Fruit fly (Drosophila melanogaster) whole organism, embryonic: ENCODE measurements around the gene pnt.

Experiments used
- Asciz ChIP-seq: fragments of 200-800 bp; sonication (Bioruptor generic); optimal IDR thresholded peaks from 2 replicates; lab custom pipeline; 2017; ENCODE audit warnings: missing biosample characterization, mild to moderate bottlenecking, missing genetic modification characterization, missing genetic modification reagents
- CG11085 ChIP-seq: fragments of 200-800 bp; sonication (Bioruptor generic); IDR thresholded peaks from 2 replicates; pipeline ENCODE4 v1.3.6; 2022; ENCODE audit warnings: missing biosample characterization, missing genetic modification characterization
- CG11398 ChIP-seq: fragments of 200-800 bp; sonication (Bioruptor generic); optimal IDR thresholded peaks from 2 replicates; lab custom pipeline; 2016; ENCODE audit warnings: missing biosample characterization, missing genetic modification characterization
- CG11504 ChIP-seq: fragments of 200-800 bp; sonication (Bioruptor generic); optimal IDR thresholded peaks from 3 replicates; lab custom pipeline; 2019; ENCODE audit warnings: missing biosample characterization, mild to moderate bottlenecking, missing genetic modification characterization, moderate library complexity
- CG12299 ChIP-seq: fragments of 200-800 bp; sonication (Bioruptor generic); optimal IDR thresholded peaks from 2 replicates; lab custom pipeline; 2018; ENCODE audit warnings: missing biosample characterization, mild to moderate bottlenecking, missing genetic modification characterization
- CG12391 ChIP-seq: fragments of 200-800 bp; sonication (Bioruptor generic); optimal IDR thresholded peaks from 3 replicates; lab custom pipeline; 2018; ENCODE audit warnings: missing biosample characterization, mild to moderate bottlenecking, missing genetic modification characterization, moderate library complexity
- CG13624 ChIP-seq: fragments of 200-800 bp; sonication (Bioruptor generic); optimal IDR thresholded peaks from 2 replicates; lab custom pipeline; 2016; ENCODE audit warnings: missing biosample characterization, missing genetic modification characterization
- CG15073 ChIP-seq: fragments of 200-800 bp; sonication (Bioruptor generic); optimal IDR thresholded peaks from 2 replicates; lab custom pipeline; 2016; ENCODE audit warnings: missing biosample characterization, missing genetic modification characterization
- CG18476 ChIP-seq: fragments of 200-800 bp; sonication (Bioruptor generic); optimal IDR thresholded peaks from 2 replicates; lab custom pipeline; 2016; ENCODE audit warnings: missing biosample characterization, mild to moderate bottlenecking, missing genetic modification characterization
- CG31441 ChIP-seq: fragments of 200-800 bp; sonication (Bioruptor generic); IDR thresholded peaks from 2 replicates; pipeline ENCODE4 v1.3.6; 2022; ENCODE audit warnings: missing biosample characterization, missing genetic modification characterization
- CG34422 ChIP-seq: fragments of 200-800 bp; sonication (Bioruptor generic); IDR thresholded peaks from 3 replicates; pipeline ENCODE4 v1.3.6; 2022; ENCODE audit warnings: missing biosample characterization, missing genetic modification characterization
- CG4707 ChIP-seq: fragments of 200-800 bp; sonication (Bioruptor generic); optimal IDR thresholded peaks from 2 replicates; lab custom pipeline; 2018; ENCODE audit warnings: missing biosample characterization, mild to moderate bottlenecking, missing genetic modification characterization, moderate library complexity
- CG5245 ChIP-seq: fragments of 200-800 bp; sonication (Bioruptor generic); optimal IDR thresholded peaks from 3 replicates; lab custom pipeline; 2016; ENCODE audit warnings: missing biosample characterization, missing genetic modification characterization
- CG6254 ChIP-seq: fragments of 200-800 bp; sonication (Bioruptor generic); optimal IDR thresholded peaks from 3 replicates; lab custom pipeline; 2017; ENCODE audit warnings: mild to moderate bottlenecking, missing biosample characterization, missing genetic modification reagents, missing genetic modification characterization
- CG6272 ChIP-seq: fragments of 200-800 bp; sonication (Bioruptor generic); IDR thresholded peaks from 2 replicates; pipeline ENCODE4 v1.3.6; 2022; ENCODE audit warnings: missing biosample characterization, missing genetic modification characterization
- CG7786 ChIP-seq: fragments of 200-800 bp; sonication (Bioruptor generic); optimal IDR thresholded peaks from 2 replicates; lab custom pipeline; 2016; ENCODE audit warnings: missing biosample characterization, missing genetic modification characterization
- CG7987 ChIP-seq: fragments of 200-800 bp; sonication (Bioruptor generic); optimal IDR thresholded peaks from 2 replicates; lab custom pipeline; 2018; ENCODE audit warnings: missing biosample characterization, mild to moderate bottlenecking, missing genetic modification characterization, moderate library complexity
- CG9876 ChIP-seq: fragments of 200-800 bp; sonication (Bioruptor generic); optimal IDR thresholded peaks from 2 replicates; lab custom pipeline; 2016; ENCODE audit warnings: missing biosample characterization, missing genetic modification characterization
- CHES-1-like ChIP-seq: fragments of 200-800 bp; sonication (Bioruptor generic); optimal IDR thresholded peaks from 2 replicates; lab custom pipeline; 2016; ENCODE audit warnings: missing biosample characterization, missing genetic modification characterization
- Dbx ChIP-seq: fragments of 200-800 bp; sonication (Bioruptor generic); IDR thresholded peaks from 3 replicates; pipeline ENCODE4 v1.3.6; 2022; ENCODE audit warnings: missing biosample characterization, missing genetic modification characterization
- Dek ChIP-seq: fragments of 200-800 bp; sonication (Bioruptor generic); optimal IDR thresholded peaks from 3 replicates; lab custom pipeline; 2019; ENCODE audit warnings: missing biosample characterization, mild to moderate bottlenecking, missing genetic modification characterization, moderate library complexity
- Dfd ChIP-seq, 2 experiments: fragments of >200 bp; optimal IDR thresholded peaks; 2 replicates each; lab custom pipeline; 2017; ENCODE audit warnings: missing biosample characterization in 2 of 2, missing genetic modification characterization in 2 of 2
- Dref ChIP-seq: fragments of 200-800 bp; sonication (Bioruptor generic); IDR thresholded peaks from 2 replicates; pipeline ENCODE4 v1.3.6; 2022; ENCODE audit warnings: missing biosample characterization, missing genetic modification characterization
- Fer2 ChIP-seq: fragments of 200-800 bp; sonication (Bioruptor generic); optimal IDR thresholded peaks from 2 replicates; lab custom pipeline; 2018; ENCODE audit warnings: missing biosample characterization, mild to moderate bottlenecking, missing genetic modification characterization, moderate library complexity
- GATAe ChIP-seq: fragments of 200-800 bp; sonication (Bioruptor generic); conservative IDR thresholded peaks from 2 replicates; pipeline ENCODE4 v1.3.6; 2022; ENCODE audit warnings: missing biosample characterization, missing genetic modification characterization
- H2.0 ChIP-seq: fragments of 200-800 bp; sonication (Bioruptor generic); IDR thresholded peaks from 2 replicates; pipeline ENCODE4 v1.3.6; 2022; ENCODE audit warnings: missing biosample characterization, missing genetic modification characterization
- Hmr ChIP-seq: fragments of 200-800 bp; sonication (Bioruptor generic); optimal IDR thresholded peaks from 3 replicates; lab custom pipeline; 2017; ENCODE audit warnings: mild to moderate bottlenecking, missing biosample characterization, missing genetic modification reagents, missing genetic modification characterization
- Hr3 ChIP-seq: fragments of 200-800 bp; sonication (Bioruptor generic); optimal IDR thresholded peaks from 3 replicates; lab custom pipeline; 2016; ENCODE audit warnings: missing biosample characterization, missing genetic modification characterization
- Hr51 ChIP-seq, 2 experiments: fragments of 200-800 bp; sonication (Bioruptor generic); optimal IDR thresholded peaks; 2 replicates in 1 of 2; 3 replicates in 1 of 2; lab custom pipeline; 2016 to 2018; ENCODE audit warnings: missing biosample characterization in 2 of 2, missing genetic modification characterization in 2 of 2, mild to moderate bottlenecking in 1 of 2, moderate library complexity in 1 of 2
- Opbp ChIP-seq: fragments of 200-800 bp; sonication (Bioruptor generic); IDR thresholded peaks from 3 replicates; pipeline ENCODE4 v1.3.6; 2022; ENCODE audit warnings: missing biosample characterization, missing genetic modification characterization; ENCODE audit not compliant: partially characterized antibody
- Tbp ChIP-seq: fragments of >200 bp; optimal IDR thresholded peaks from 2 replicates; lab custom pipeline; 2018; ENCODE audit warnings: missing biosample characterization, missing genetic modification characterization
- bbx ChIP-seq: fragments of 200-800 bp; sonication (Bioruptor generic); IDR thresholded peaks from 2 replicates; pipeline ENCODE4 v1.3.6; 2022; ENCODE audit warnings: missing biosample characterization, missing genetic modification characterization; ENCODE audit not compliant: partially characterized antibody
- cwo ChIP-seq: fragments of 200-800 bp; sonication (Bioruptor generic); optimal IDR thresholded peaks from 3 replicates; lab custom pipeline; 2017; ENCODE audit warnings: missing biosample characterization, missing genetic modification characterization, mild to moderate bottlenecking, moderate library complexity, missing genetic modification reagents
- disco-r ChIP-seq: fragments of 200-800 bp; sonication (Bioruptor generic); optimal IDR thresholded peaks from 2 replicates; lab custom pipeline; 2016; ENCODE audit warnings: missing biosample characterization, missing genetic modification characterization
- dm ChIP-seq: fragments of 200-800 bp; sonication (Bioruptor generic); optimal IDR thresholded peaks from 3 replicates; lab custom pipeline; 2016; ENCODE audit warnings: missing biosample characterization, missing genetic modification characterization
- esg ChIP-seq: fragments of 200-800 bp; sonication (Bioruptor generic); conservative IDR thresholded peaks from 2 replicates; pipeline ENCODE4 v1.3.6; 2022; ENCODE audit warnings: missing biosample characterization, missing genetic modification characterization
- eyg ChIP-seq: fragments of 200-800 bp; sonication (Bioruptor generic); optimal IDR thresholded peaks from 3 replicates; lab custom pipeline; 2016; ENCODE audit warnings: missing biosample characterization, missing genetic modification characterization
- fd102C ChIP-seq: fragments of 200-800 bp; sonication (Bioruptor generic); optimal IDR thresholded peaks from 2 replicates; lab custom pipeline; 2018; ENCODE audit warnings: missing biosample characterization, mild to moderate bottlenecking, missing genetic modification characterization, moderate library complexity
- fru ChIP-seq: fragments of >200 bp; optimal IDR thresholded peaks from 2 replicates; lab custom pipeline; 2017
- lmd ChIP-seq: fragments of 200-800 bp; sonication (Bioruptor generic); IDR thresholded peaks from 2 replicates; pipeline ENCODE4 v1.3.6; 2022; ENCODE audit warnings: missing biosample characterization, missing genetic modification characterization
- pros ChIP-seq: fragments of 200-800 bp; sonication (Bioruptor generic); optimal IDR thresholded peaks from 3 replicates; lab custom pipeline; 2019; ENCODE audit warnings: missing biosample characterization, mild to moderate bottlenecking, missing genetic modification characterization, moderate library complexity
- rib ChIP-seq: fragments of 200-800 bp; sonication (Bioruptor generic); IDR thresholded peaks from 2 replicates; pipeline ENCODE4 v1.3.6; 2022; ENCODE audit warnings: missing biosample characterization, missing genetic modification characterization
- ro ChIP-seq: fragments of 200-800 bp; sonication (Bioruptor generic); IDR thresholded peaks from 2 replicates; pipeline ENCODE4 v1.3.6; 2022; ENCODE audit warnings: missing biosample characterization, missing genetic modification characterization
- sd ChIP-seq: fragments of 200-800 bp; sonication (Bioruptor generic); optimal IDR thresholded peaks from 3 replicates; lab custom pipeline; 2018; ENCODE audit warnings: missing biosample characterization, mild to moderate bottlenecking, missing genetic modification characterization, moderate library complexity
- slou ChIP-seq: fragments of 200-800 bp; sonication (Bioruptor generic); optimal IDR thresholded peaks from 3 replicates; lab custom pipeline; 2016; ENCODE audit warnings: missing biosample characterization, missing genetic modification characterization
- slp2 ChIP-seq: fragments of 200-800 bp; sonication (Bioruptor generic); optimal IDR thresholded peaks from 2 replicates; lab custom pipeline; 2016; ENCODE audit warnings: missing biosample characterization, missing genetic modification characterization
- stwl ChIP-seq: fragments of 200-800 bp; sonication (Bioruptor generic); optimal IDR thresholded peaks from 3 replicates; lab custom pipeline; 2018; ENCODE audit warnings: missing biosample characterization, mild to moderate bottlenecking, missing genetic modification characterization, moderate library complexity
- tgo ChIP-seq: fragments of 200-800 bp; sonication (Bioruptor generic); IDR thresholded peaks from 3 replicates; pipeline ENCODE4 v1.3.6; 2022; ENCODE audit warnings: missing biosample characterization, missing genetic modification characterization
- tup ChIP-seq: fragments of 200-800 bp; sonication (Bioruptor generic); optimal IDR thresholded peaks from 2 replicates; lab custom pipeline; 2016; ENCODE audit warnings: missing biosample characterization, mild to moderate bottlenecking, missing genetic modification characterization, moderate library complexity
- unc-4 ChIP-seq: fragments of 200-800 bp; sonication (Bioruptor generic); IDR thresholded peaks from 2 replicates; pipeline ENCODE4 v1.3.6; 2022; ENCODE audit warnings: missing biosample characterization, missing genetic modification characterization; ENCODE audit not compliant: partially characterized antibody
- zfh1 ChIP-seq: fragments of 200-800 bp; sonication (Bioruptor generic); IDR thresholded peaks from 3 replicates; pipeline ENCODE4 v1.3.6; 2022; ENCODE audit warnings: missing biosample characterization, missing genetic modification characterization

pnt gene

DNA sequence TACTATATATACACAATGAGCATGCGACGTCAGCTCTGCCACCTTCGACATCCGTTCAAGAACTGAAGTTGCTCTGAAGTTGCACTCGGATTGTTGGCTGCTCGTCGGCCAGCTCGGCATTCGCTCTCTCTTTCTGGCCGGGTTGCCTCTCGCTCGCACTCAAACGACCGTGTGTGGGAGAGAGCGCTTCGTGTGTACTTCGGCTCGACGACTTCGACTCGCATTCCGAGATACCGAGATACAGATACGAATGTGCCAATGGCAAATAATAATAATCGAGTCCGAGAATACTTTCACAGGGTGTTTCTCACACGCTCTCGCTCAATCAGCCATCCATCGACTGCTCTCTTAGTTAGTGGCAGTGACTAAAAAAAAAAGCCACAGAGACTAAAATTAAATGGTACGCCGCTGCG lies 50.6 kb downstream of the pnt start (continued):
- TF ChIP-seq Asciz (GFP tag; lab: Kevin White, UChicago) (no peak), CHES-1-like (GFP tag; lab: Kevin White, UChicago) (no peak), CG11398 (GFP tag; lab: Kevin White, UChicago) (no peak), GATAe (peak; percentile 78), Opbp (GFP tag; lab: Robert Waterston, UW) (peak; percentile 76), sd (tag; lab: Kevin White, UChicago) (peak; percentile 100), CG6272 (GFP tag; lab: Robert Waterston, UW) (no peak), CG18476 (no peak), CG12299 (tag; lab: Kevin White, UChicago) (no peak), Tbp (GFP tag; lab: Kevin White, UChicago) (peak; percentile 89), CG11504 (tag; lab: Kevin White, UChicago) (peak; percentile 30), CG7987 (peak; percentile 32), CG11085 (no peak), fd102C (GFP tag; lab: Kevin White, UChicago) (no peak), Dref (GFP tag; lab: Robert Waterston, UW) (no peak), Hr3 (GFP tag; lab: Kevin White, UChicago) (no peak), tgo (GFP tag; lab: Robert Waterston, UW) (no peak), unc-4 (GFP tag; lab: Robert Waterston, UW) (peak; percentile 25; the same call in 1 of the 2 replicates), Dfd (GFP tag; optimal IDR thresholded peaks at IDR 0.05; lab: Kevin White, UChicago) (no peak), bbx (GFP tag; lab: Robert Waterston, UW) (peak; percentile 66), zfh1 (GFP tag; lab: Robert Waterston, UW) (peak; percentile 55; the same call in 1 of the 3 replicates), slp2 (GFP tag; lab: Kevin White, UChicago) (no peak), esg (no peak), slou (GFP tag; lab: Kevin White, UChicago) (no peak), stwl (peak; percentile 6), disco-r (GFP tag; lab: Kevin White, UChicago) (no peak), cwo (no peak), lmd (GFP tag; lab: Robert Waterston, UW) (0 out of 2 replicates have a peak, but pooled peaks have one; percentile 11), Hr51 (GFP tag; optimal IDR thresholded peaks at IDR 0.05; lab: Kevin White, UChicago) (no peak), Fer2 (tag; lab: Kevin White, UChicago) (no peak), rib (GFP tag; lab: Robert Waterston, UW) (peak; percentile 76; the same call in 1 of the 2 replicates), dm (peak; percentile 8), CG9876 (no peak), CG7786 (no peak), CG31441 (GFP tag; lab: Robert Waterston, UW) (no peak), CG34422 (peak; percentile 34; the same call in 1 of the 3 replicates), ro (no peak), Dek (no peak), fru (lab: Kevin White, UChicago) (no peak), CG6254 (GFP tag; lab: Kevin White, UChicago) (peak; percentile 99), tup (GFP tag; lab: Kevin White, UChicago) (no peak), Hmr (GFP tag; lab: Kevin White, UChicago) (peak; percentile 44), CG15073 (GFP tag; lab: Kevin White, UChicago) (no peak), eyg (GFP tag; lab: Kevin White, UChicago) (no peak), H2.0 (GFP tag; lab: Robert Waterston, UW) (no peak), pros (GFP tag; lab: Kevin White, UChicago) (peak; percentile 95), CG5245 (GFP tag; lab: Kevin White, UChicago) (no peak), CG4707 (no peak), Dbx (0 out of 3 replicates have a peak, but pooled peaks have one; percentile 16), CG13624 (GFP tag; lab: Kevin White, UChicago) (no peak), CG12391 (tag; lab: Kevin White, UChicago) (peak; percentile 18)
